Fruit fly (Drosophila melanogaster): ENCODE measurements around the gene CG33159.

dm6 chr3L:3249997-3250774 lies 45.9 kb upstream of the CG33159 start:
- peak; percentile 87 for TF ChIP-seq psq (GFP tag; optimal IDR thresholded peaks at IDR 0.05)
- peak; percentile 70 for TF ChIP-seq Deaf1 (tag; optimal IDR thresholded peaks at IDR 0.05)
- TF ChIP-seq Usf (GFP tag; optimal IDR thresholded peaks at IDR 0.05), result peak; percentile 96
- TF ChIP-seq Hr39 (optimal IDR thresholded peaks at IDR 0.05), result no peak
- TF ChIP-seq C15 (GFP tag; IDR thresholded peaks at IDR 0.05), result peak; percentile 61; the same call in 1 of the 3 replicates
- TF ChIP-seq CG33213 (GFP tag; optimal IDR thresholded peaks at IDR 0.05), result peak; percentile 87
